Worm (Caenorhabditis elegans) whole organism, late embryonic: Measurements from ENCODE around the gene ZK632.14.

Experiments
- C38D4.7 ChIP-seq: fragments of 200-800 bp; sonication (Bioruptor generic); optimal IDR thresholded peaks from 2 replicates; lab custom pipeline; 2018; ENCODE audit warnings: mild to moderate bottlenecking, missing genetic modification characterization, moderate library complexity, missing compliant biosample characterization
- ceh-6 ChIP-seq: fragments of 200-800 bp; sonication (Bioruptor generic); optimal IDR thresholded peaks from 2 replicates; lab custom pipeline; 2018; ENCODE audit warnings: mild to moderate bottlenecking, missing genetic modification characterization, missing compliant biosample characterization
- ceh-9 ChIP-seq: sonication (generic microtip); optimal IDR thresholded peaks from 2 replicates; lab custom pipeline; 2016; ENCODE audit warnings: mild to moderate bottlenecking, missing genetic modification characterization, inconsistent platforms, missing compliant biosample characterization
- hlh-6 ChIP-seq: sonication (generic microtip); optimal IDR thresholded peaks from 2 replicates; lab custom pipeline; 2016; ENCODE audit warnings: missing genotype, missing genetic modification characterization, missing compliant biosample characterization
- nfya-1 ChIP-seq: sonication (generic microtip); optimal IDR thresholded peaks from 2 replicates; lab custom pipeline; 2017; ENCODE audit warnings: missing genetic modification characterization, mild to moderate bottlenecking, missing compliant biosample characterization, antibody characterized with exemption, moderate library complexity
- nhr-11 ChIP-seq: fragments of 150-350 bp; optimal IDR thresholded peaks from 2 replicates; lab custom pipeline; 2014; ENCODE audit warnings: missing biosample characterization, missing genetic modification characterization
- sdc-2 ChIP-seq: sonication (generic microtip); optimal IDR thresholded peaks from 2 replicates; lab custom pipeline; 2016; ENCODE audit warnings: missing genotype, missing genetic modification characterization, missing compliant biosample characterization
- sox-4 ChIP-seq: sonication (generic microtip); optimal IDR thresholded peaks from 2 replicates; lab custom pipeline; 2017; ENCODE audit warnings: mild to moderate bottlenecking, missing genetic modification characterization, inconsistent platforms, missing compliant biosample characterization
- unc-3 ChIP-seq, 2 experiments: fragments of 200-800 bp in 1 of 2; sonication (Bioruptor generic) in 1 of 2; sonication (generic microtip) in 1 of 2; conservative IDR thresholded peaks in 1 of 2; optimal IDR thresholded peaks in 1 of 2; 2 replicates each; pipeline versions ENCODE4 v1.3.6 to Lab custom; 2016 to 2022; ENCODE audit warnings: missing compliant biosample characterization in 2 of 2, missing genetic modification characterization in 2 of 2, missing genetic modification reagents in 1 of 2
- unc-55 ChIP-seq: sonication (generic microtip); optimal IDR thresholded peaks from 2 replicates; lab custom pipeline; 2017; ENCODE audit warnings: missing biosample characterization, missing genetic modification reagents, missing genetic modification characterization
- zip-5 ChIP-seq: sonication (generic microtip); optimal IDR thresholded peaks from 2 replicates; lab custom pipeline; 2016; ENCODE audit warnings: missing genetic modification characterization, missing compliant biosample characterization
- ztf-16 ChIP-seq: sonication (generic microtip); optimal IDR thresholded peaks from 2 replicates; lab custom pipeline; 2017; ENCODE audit warnings: missing genetic modification characterization, missing compliant biosample characterization

DNA sequence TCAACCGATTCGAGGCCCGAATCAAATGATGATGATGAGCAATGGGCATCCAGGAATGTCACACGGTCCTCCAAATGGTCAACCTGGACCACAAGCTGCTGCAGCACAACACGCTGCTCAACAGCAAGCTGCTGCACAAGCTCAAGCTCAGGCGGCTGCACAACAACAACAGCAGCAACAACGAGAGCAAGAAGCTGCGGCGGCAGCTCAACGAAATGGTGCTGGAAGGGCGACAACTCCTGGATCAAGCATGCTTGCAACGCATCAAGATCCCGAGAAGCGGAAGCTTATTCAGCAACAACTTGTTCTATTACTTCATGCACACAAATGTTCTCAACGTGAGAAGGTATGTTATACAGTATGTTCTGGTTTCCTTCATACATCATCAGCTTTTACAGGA lies 45.2 kb upstream of the ZK632.14 start:
- TF ChIP-seq unc-55 (GFP tag; lab: Kevin White, UChicago) (no peak), sdc-2 (tag; lab: Kevin White, UChicago) (no peak), ceh-6 (no peak), sox-4 (no peak), C38D4.7 (no peak), nhr-11 (tag; lab: Kevin White, UChicago) (no peak), ztf-16 (tag; lab: Kevin White, UChicago) (no peak), unc-3 (GFP tag; conservative IDR thresholded peaks at IDR 0.05; lab: Robert Waterston, UW) (no peak), unc-3 (tag; optimal IDR thresholded peaks at IDR 0.05; lab: Kevin White, UChicago) (no peak), ceh-9 (tag; lab: Kevin White, UChicago) (no peak), zip-5 (no peak), hlh-6 (no peak), nfya-1 (tag; lab: Kevin White, UChicago) (no peak)
